Worm (Caenorhabditis elegans): ENCODE data around the gene R13H4.6.

ce11 chrV:11825662-11826061 is 37.3 kb upstream of the R13H4.6 start, which contains the start of gene D2023.4:
- TF ChIP-seq tbx-37 (GFP tag; conservative IDR thresholded peaks at IDR 0.05) (no peak), ama-1 (optimal IDR thresholded peaks at IDR 0.05) (no peak), tra-4 (tag; optimal IDR thresholded peaks at IDR 0.05) (no peak)
